Worm (Caenorhabditis elegans) whole organism, L2 larva: ENCODE measurements around the gene srh-30.

Source experiments
- F13H6.1 ChIP-seq: sonication (generic microtip); optimal IDR thresholded peaks from 2 replicates; lab custom pipeline; 2016; ENCODE audit warnings: missing genetic modification characterization, missing compliant biosample characterization
- R02D3.7 ChIP-seq: fragments of 150-350 bp; optimal IDR thresholded peaks from 2 replicates; lab custom pipeline; 2014; ENCODE audit warnings: missing biosample characterization, missing genetic modification characterization
- ZK546.5 ChIP-seq: sonication (generic microtip); optimal IDR thresholded peaks from 2 replicates; lab custom pipeline; 2017; ENCODE audit warnings: missing biosample characterization, missing genetic modification characterization
- alr-1 ChIP-seq: fragments of 150-350 bp; optimal IDR thresholded peaks from 2 replicates; lab custom pipeline; 2014; ENCODE audit warnings: missing biosample characterization, missing genetic modification characterization
- aly-2 ChIP-seq: fragments of 150-350 bp; optimal IDR thresholded peaks from 2 replicates; lab custom pipeline; 2014; ENCODE audit warnings: missing biosample characterization, missing genetic modification characterization
- ama-1 ChIP-seq: fragments of 150-350 bp; optimal IDR thresholded peaks from 2 replicates; lab custom pipeline; 2018; ENCODE audit warnings: inconsistent platforms
- blmp-1 ChIP-seq: sonication (generic microtip); optimal IDR thresholded peaks from 2 replicates; lab custom pipeline; 2017; ENCODE audit warnings: missing genetic modification characterization, mild to moderate bottlenecking, missing compliant biosample characterization, antibody characterized with exemption, moderate library complexity; ENCODE audit not compliant: insufficient read depth
- ceh-16 ChIP-seq: fragments of 150-350 bp; optimal IDR thresholded peaks from 2 replicates; lab custom pipeline; 2014; ENCODE audit warnings: missing biosample characterization, missing genetic modification characterization
- ceh-82 ChIP-seq: fragments of 150-350 bp; optimal IDR thresholded peaks from 2 replicates; lab custom pipeline; 2014; ENCODE audit warnings: missing biosample characterization, missing genetic modification characterization
- dmd-4 ChIP-seq: sonication (generic microtip); optimal IDR thresholded peaks from 2 replicates; lab custom pipeline; 2017; ENCODE audit warnings: missing biosample characterization, missing genetic modification characterization
- egl-27 ChIP-seq: sonication (generic microtip); optimal IDR thresholded peaks from 3 replicates; lab custom pipeline; 2017; ENCODE audit warnings: missing biosample characterization, missing genetic modification reagents, missing genetic modification characterization
- lin-11 ChIP-seq: fragments of 150-350 bp; sonication (generic microtip); optimal IDR thresholded peaks from 2 replicates; lab custom pipeline; 2014; ENCODE audit warnings: missing biosample characterization, missing genetic modification characterization, inconsistent platforms, mixed read lengths
- lsy-2 ChIP-seq, 2 experiments: fragments of 150-350 bp in 1 of 2; sonication (generic microtip) in 1 of 2; optimal IDR thresholded peaks; 2 replicates each; lab custom pipeline; 2014 to 2017; ENCODE audit warnings: missing biosample characterization in 2 of 2, missing genetic modification characterization in 2 of 2
- mab-5 ChIP-seq: fragments of 150-350 bp; optimal IDR thresholded peaks from 2 replicates; lab custom pipeline; 2014; ENCODE audit warnings: missing biosample characterization, missing genetic modification characterization
- mbf-1 ChIP-seq: sonication (generic microtip); optimal IDR thresholded peaks from 2 replicates; lab custom pipeline; 2017; ENCODE audit warnings: missing biosample characterization, missing genetic modification characterization
- mdl-1 ChIP-seq, 2 experiments: fragments of 150-350 bp in 1 of 2; sonication (generic microtip) in 1 of 2; optimal IDR thresholded peaks; 2 replicates each; lab custom pipeline; 2017; ENCODE audit warnings: missing biosample characterization in 2 of 2, missing genetic modification characterization in 2 of 2
- nhr-10 ChIP-seq: sonication (generic microtip); optimal IDR thresholded peaks from 2 replicates; lab custom pipeline; 2017; ENCODE audit warnings: missing biosample characterization, missing genetic modification characterization
- nhr-11 ChIP-seq: fragments of 150-350 bp; optimal IDR thresholded peaks from 2 replicates; lab custom pipeline; 2014; ENCODE audit warnings: missing biosample characterization, missing genetic modification characterization
- nhr-12 ChIP-seq: fragments of 150-350 bp; optimal IDR thresholded peaks from 2 replicates; lab custom pipeline; 2014; ENCODE audit warnings: missing biosample characterization, missing genetic modification characterization
- nhr-129 ChIP-seq: fragments of 150-350 bp; optimal IDR thresholded peaks from 2 replicates; lab custom pipeline; 2014; ENCODE audit warnings: missing biosample characterization, missing genetic modification characterization
- nhr-21 ChIP-seq: fragments of 150-350 bp; optimal IDR thresholded peaks from 2 replicates; lab custom pipeline; 2014; ENCODE audit warnings: missing biosample characterization, missing genetic modification characterization
- nhr-237 ChIP-seq: fragments of 150-350 bp; optimal IDR thresholded peaks from 2 replicates; lab custom pipeline; 2014; ENCODE audit warnings: missing biosample characterization, missing genetic modification characterization
- nhr-25 ChIP-seq: fragments of 150-350 bp; sonication (generic microtip); optimal IDR thresholded peaks from 3 replicates; lab custom pipeline; 2014; ENCODE audit warnings: missing biosample characterization, missing genetic modification characterization
- nhr-77 ChIP-seq: fragments of 150-350 bp; optimal IDR thresholded peaks from 2 replicates; lab custom pipeline; 2014; ENCODE audit warnings: missing biosample characterization, missing genetic modification characterization
- peb-1 ChIP-seq: fragments of 150-350 bp; optimal IDR thresholded peaks from 2 replicates; lab custom pipeline; 2014; ENCODE audit warnings: missing biosample characterization, missing genetic modification characterization
- sma-3 ChIP-seq: sonication (generic microtip); optimal IDR thresholded peaks from 2 replicates; lab custom pipeline; 2016; ENCODE audit warnings: missing genetic modification reagents, missing genetic modification characterization, missing compliant biosample characterization
- sma-9 ChIP-seq, 2 experiments: fragments of 150-350 bp in 1 of 2; sonication (generic microtip) in 1 of 2; optimal IDR thresholded peaks; 2 replicates each; lab custom pipeline; 2014 to 2016; ENCODE audit warnings: missing genetic modification characterization in 2 of 2, mild to moderate bottlenecking in 1 of 2, missing biosample characterization in 1 of 2, missing compliant biosample characterization in 1 of 2, missing genetic modification reagents in 1 of 2, moderate library complexity in 1 of 2
- snpc-4 ChIP-seq: fragments of 150-350 bp; optimal IDR thresholded peaks from 2 replicates; lab custom pipeline; 2014; ENCODE audit warnings: missing biosample characterization, missing genetic modification characterization
- unc-39 ChIP-seq: fragments of 150-350 bp; optimal IDR thresholded peaks from 2 replicates; lab custom pipeline; 2014; ENCODE audit warnings: missing biosample characterization, missing genetic modification characterization
- unc-62 ChIP-seq: fragments of 150-350 bp; optimal IDR thresholded peaks from 2 replicates; lab custom pipeline; 2014; ENCODE audit warnings: missing biosample characterization, missing genetic modification reagents, missing genetic modification characterization
- zag-1 ChIP-seq: fragments of 150-350 bp; optimal IDR thresholded peaks from 2 replicates; lab custom pipeline; 2014; ENCODE audit warnings: missing biosample characterization, missing genetic modification characterization
- ztf-11 ChIP-seq: sonication (generic microtip); optimal IDR thresholded peaks from 2 replicates; lab custom pipeline; 2017; ENCODE audit warnings: missing biosample characterization, missing genetic modification characterization
- ztf-4 ChIP-seq: fragments of 150-350 bp; optimal IDR thresholded peaks from 2 replicates; lab custom pipeline; 2014; ENCODE audit warnings: missing biosample characterization, missing genetic modification characterization

srh-30 gene

ce11 chrV:6753257-6753656, 18.3 kb downstream of the srh-30 start:
- TF ChIP-seq mbf-1 (tag; lab: Kevin White, UChicago) = no peak
- TF ChIP-seq ceh-82 (tag; lab: Kevin White, UChicago) = no peak
- TF ChIP-seq zag-1 (tag; lab: Kevin White, UChicago) = no peak
- no peak for TF ChIP-seq ztf-11
- TF ChIP-seq ZK546.5 (tag; lab: Kevin White, UChicago) = no peak
- TF ChIP-seq nhr-77 (tag; lab: Kevin White, UChicago) = no peak
- no peak for TF ChIP-seq nhr-237 (tag; lab: Kevin White, UChicago)
- TF ChIP-seq dmd-4 (tag; lab: Kevin White, UChicago) = no peak
- TF ChIP-seq unc-39 (tag; lab: Kevin White, UChicago) = no peak
- TF ChIP-seq ceh-16 = no peak

ce11 chrV:6751493-6752100, 19.9 kb downstream of the srh-30 start:
- TF ChIP-seq snpc-4 = no peak
- TF ChIP-seq ceh-82 (tag; lab: Kevin White, UChicago) = no peak
- no peak for TF ChIP-seq ztf-4 (tag; lab: Kevin White, UChicago)
- TF ChIP-seq F13H6.1 (tag; lab: Kevin White, UChicago) = peak; percentile 46
- no peak for TF ChIP-seq nhr-21 (tag; lab: Kevin White, UChicago)
- no peak for TF ChIP-seq alr-1
- no peak for TF ChIP-seq nhr-77 (tag; lab: Kevin White, UChicago)
- no peak for TF ChIP-seq nhr-12 (tag; lab: Kevin White, UChicago)
- TF ChIP-seq R02D3.7 (tag; lab: Kevin White, UChicago) = no peak
- TF ChIP-seq mab-5 (tag; lab: Kevin White, UChicago) = peak; percentile 34
- no peak for TF ChIP-seq unc-39 (tag; lab: Kevin White, UChicago)
- TF ChIP-seq sma-9 (GFP tag; optimal IDR thresholded peaks at IDR 0.05; lab: Kevin White, UChicago) = peak; percentile 52
- TF ChIP-seq sma-9 (tag; optimal IDR thresholded peaks at IDR 0.05; lab: Kevin White, UChicago) = no peak
- peak; percentile 34 for TF ChIP-seq nhr-129 (tag; lab: Kevin White, UChicago)
- no peak for TF ChIP-seq dmd-4 (tag; lab: Kevin White, UChicago)
- TF ChIP-seq, all 48 proteins: peak for 4

- no peak for TF ChIP-seq ama-1 (lab: Kevin White, UChicago)
- no peak for TF ChIP-seq nhr-237 (tag; lab: Kevin White, UChicago)
- no peak for TF ChIP-seq lin-11
- TF ChIP-seq nhr-129 (tag; lab: Kevin White, UChicago) = no peak
- peak; percentile 88 for TF ChIP-seq blmp-1
- TF ChIP-seq peb-1 = no peak
- no peak for TF ChIP-seq nhr-10 (tag; lab: Kevin White, UChicago)
These were observed 26.8 kb downstream of the srh-30 start, which contains the start of gene T25F10.3 for ce11 chrV:6744774-6745173. Gene T25F10.3 (plus strand): TSS chrV:6745081.

ce11 chrV:6736877-6737276, 34.7 kb downstream of the srh-30 start:
- no peak for TF ChIP-seq alr-1
- no peak for TF ChIP-seq lsy-2 (tag; optimal IDR thresholded peaks at IDR 0.05; lab: Kevin White, UChicago)
- TF ChIP-seq mdl-1 (tag; optimal IDR thresholded peaks at IDR 0.05; lab: Kevin White, UChicago) = no peak
- TF ChIP-seq ama-1 (lab: Kevin White, UChicago) = no peak
- no peak for TF ChIP-seq egl-27 (tag; lab: Kevin White, UChicago)
- peak; percentile 94 for TF ChIP-seq blmp-1
- no peak for TF ChIP-seq ztf-4 (tag; lab: Kevin White, UChicago)
- no peak for TF ChIP-seq F13H6.1 (tag; lab: Kevin White, UChicago)
- no peak for TF ChIP-seq lin-11
- no peak for TF ChIP-seq nhr-11 (tag; lab: Kevin White, UChicago)
- TF ChIP-seq unc-62 (GFP tag; lab: Kevin White, UChicago) = no peak
- TF ChIP-seq ztf-11 = no peak
- no peak for TF ChIP-seq zag-1 (tag; lab: Kevin White, UChicago)
- no peak for TF ChIP-seq unc-39 (tag; lab: Kevin White, UChicago)
- TF ChIP-seq nhr-25 (tag; lab: Kevin White, UChicago) = peak; percentile 56
- TF ChIP-seq nhr-77 (tag; lab: Kevin White, UChicago) = no peak
- TF ChIP-seq, all 48 proteins: peak for 2

DNA sequence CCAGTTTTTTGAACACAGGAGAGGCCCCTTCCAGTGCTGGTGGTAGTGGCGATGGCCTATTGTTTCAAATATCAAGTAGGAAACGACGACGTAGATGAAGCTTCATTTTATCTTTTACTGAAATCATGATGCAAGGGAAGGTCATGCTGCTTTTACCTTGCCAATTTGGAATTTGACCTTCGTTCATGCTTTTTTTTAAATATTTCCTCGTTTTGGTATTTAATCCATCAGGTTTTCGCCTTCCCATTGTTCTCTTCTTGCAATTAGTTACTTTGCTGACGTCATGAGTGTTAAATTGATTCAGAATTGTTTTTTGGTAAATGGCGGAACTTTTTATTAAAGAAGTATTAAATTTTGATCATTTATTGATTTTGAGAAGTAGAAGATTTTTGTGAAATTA, 35.4 kb downstream of the srh-30 start:
- TF ChIP-seq aly-2 (tag; lab: Kevin White, UChicago) (no peak), sma-3 (GFP tag; lab: Kevin White, UChicago) (no peak), nhr-25 (tag; lab: Kevin White, UChicago) (peak; percentile 51)
